Worm (Caenorhabditis elegans) whole organism, midembryonic: ENCODE measurements around the gene T28A8.8.

Source experiments
- flt-1 ChIP-seq: fragments of 200-800 bp; sonication (Bioruptor generic); IDR thresholded peaks from 2 replicates; pipeline ENCODE4 v1.3.6; 2022; ENCODE audit warnings: missing genetic modification characterization, missing compliant biosample characterization
- ztf-23 ChIP-seq: fragments of 200-800 bp; sonication (Bioruptor generic); IDR thresholded peaks from 2 replicates; pipeline ENCODE4 v1.3.6; 2022; ENCODE audit warnings: missing genetic modification reagents, missing genetic modification characterization, missing compliant biosample characterization
- ztf-29 ChIP-seq: fragments of 200-800 bp; sonication (Bioruptor generic); IDR thresholded peaks from 2 replicates; pipeline ENCODE4 v1.3.6; 2022; ENCODE audit warnings: missing genetic modification reagents, missing genetic modification characterization, missing compliant biosample characterization

DNA sequence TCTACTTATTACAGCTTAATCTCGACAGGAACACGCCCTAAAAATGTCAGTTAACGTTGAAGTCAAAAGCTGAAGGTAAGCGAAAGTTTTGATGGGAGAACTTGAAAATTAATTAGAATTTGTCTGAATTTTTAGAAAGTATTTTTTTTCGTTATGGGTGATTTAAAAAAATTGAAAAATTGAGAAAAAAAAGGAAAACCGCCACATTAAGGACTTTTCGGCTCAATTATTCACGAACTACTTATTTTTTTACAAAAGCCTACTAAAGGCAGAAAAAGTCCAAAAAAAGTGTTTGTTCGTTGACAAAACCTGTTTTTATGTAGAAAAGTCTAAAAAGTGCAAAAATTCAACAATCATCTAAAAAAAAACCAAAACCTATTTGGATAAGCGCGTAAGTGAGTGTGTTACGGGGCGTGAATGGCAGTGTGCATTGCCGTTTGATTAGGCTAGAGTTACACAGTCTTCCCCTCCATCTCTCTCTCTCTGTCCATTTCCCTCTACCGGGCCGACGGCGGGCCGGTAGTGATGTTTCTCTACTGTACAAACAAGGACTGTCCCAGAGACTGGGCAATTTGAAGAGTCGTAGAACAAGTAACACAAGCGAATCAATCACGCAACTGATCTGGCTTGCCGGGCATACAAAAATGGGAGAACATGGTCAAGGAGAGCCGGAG, 24.9 kb downstream of the T28A8.8 start, which contains the start of gene lron-13:
- TF ChIP-seq flt-1 (GFP tag; lab: Robert Waterston, UW) = no peak
- TF ChIP-seq ztf-29 (GFP tag; lab: Robert Waterston, UW) = no peak
- TF ChIP-seq ztf-23 (GFP tag; lab: Robert Waterston, UW) = no peak
